Worm (Caenorhabditis elegans): Measurements from ENCODE around the gene C05B5.1.

DNA sequence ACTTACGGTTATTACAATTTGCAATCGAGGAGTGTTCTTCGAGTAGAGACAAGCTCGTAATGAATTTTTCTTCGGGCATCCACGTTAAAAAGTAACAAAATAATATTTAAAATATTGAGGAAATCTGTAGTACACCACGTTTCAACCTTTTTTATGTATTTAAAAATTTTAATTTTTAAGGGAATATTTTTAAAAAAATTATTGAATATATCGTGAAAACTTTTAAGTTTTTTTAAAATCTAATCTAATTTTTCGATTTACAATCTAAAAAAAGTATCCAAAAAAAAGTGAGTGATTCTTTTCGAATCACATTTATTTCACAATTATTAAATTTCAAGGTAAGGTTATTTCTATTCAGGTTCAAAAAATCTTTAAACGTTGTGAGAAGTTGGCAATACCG lies 43.5 kb downstream of the C05B5.1 start, which contains the start of gene gln-2:
- TF ChIP-seq nhr-28 (tag; optimal IDR thresholded peaks at IDR 0.05): no peak
- TF ChIP-seq nhr-90 (tag; optimal IDR thresholded peaks at IDR 0.05; ENCODE audit: poor library complexity): no peak
- no peak for TF ChIP-seq dsc-1 (tag; optimal IDR thresholded peaks at IDR 0.05)
- TF ChIP-seq efl-1 (optimal IDR thresholded peaks at IDR 0.05): no peak
- TF ChIP-seq efl-1 (GFP tag; optimal IDR thresholded peaks at IDR 0.05 in 1 of 2): no peak
- TF ChIP-seq lin-15B (tag; optimal IDR thresholded peaks at IDR 0.05): no peak
- no peak for TF ChIP-seq nhr-20 (tag; optimal IDR thresholded peaks at IDR 0.05)
- no peak for TF ChIP-seq snpc-4 (tag; optimal IDR thresholded peaks at IDR 0.05)
- TF ChIP-seq nhr-77 (tag; optimal IDR thresholded peaks at IDR 0.05): no peak
- TF ChIP-seq ama-1 (optimal IDR thresholded peaks at IDR 0.05): no peak
- TF ChIP-seq mdl-1 (tag; optimal IDR thresholded peaks at IDR 0.05): no peak
- no peak for TF ChIP-seq hlh-4 (tag; optimal IDR thresholded peaks at IDR 0.05)
- TF ChIP-seq nhr-237 (tag; optimal IDR thresholded peaks at IDR 0.05): no peak

All from whole organism, L1 larva.